Fruit fly (Drosophila melanogaster): ENCODE measurements around the gene mRpL39.

dm6 chr3L:14978496-14978894, 21.0 kb downstream of the mRpL39 start:
- TF ChIP-seq psq (optimal IDR thresholded peaks at IDR 0.05) (no peak), ttk (optimal IDR thresholded peaks at IDR 0.05) (no peak)

Data from Kc167 (cell line).